Fruit fly (Drosophila melanogaster) whole organism, prepupa: ENCODE measurements around the gene Alh.

Source experiments
- CG16779 ChIP-seq: fragments of 200-800 bp; sonication (Bioruptor generic); optimal IDR thresholded peaks from 3 replicates; lab custom pipeline; 2017; ENCODE audit warnings: missing biosample characterization, mild to moderate bottlenecking, missing genetic modification characterization
- CG34406 ChIP-seq: fragments of 200-800 bp; sonication (Bioruptor generic); optimal IDR thresholded peaks from 3 replicates; lab custom pipeline; 2016; ENCODE audit warnings: missing biosample characterization, missing genetic modification characterization
- CG6854 ChIP-seq: fragments of 200-800 bp; sonication (Bioruptor generic); optimal IDR thresholded peaks from 2 replicates; lab custom pipeline; 2017; ENCODE audit warnings: missing biosample characterization, mild to moderate bottlenecking, missing genetic modification characterization
- Sox14 ChIP-seq: fragments of 200-800 bp; sonication (Bioruptor generic); optimal IDR thresholded peaks from 3 replicates; lab custom pipeline; 2016; ENCODE audit warnings: missing biosample characterization, missing genetic modification characterization
- fd59A ChIP-seq: fragments of 200-800 bp; sonication (Bioruptor generic); optimal IDR thresholded peaks from 2 replicates; lab custom pipeline; 2017; ENCODE audit warnings: missing biosample characterization, mild to moderate bottlenecking, missing genetic modification characterization, missing genetic modification reagents

DNA sequence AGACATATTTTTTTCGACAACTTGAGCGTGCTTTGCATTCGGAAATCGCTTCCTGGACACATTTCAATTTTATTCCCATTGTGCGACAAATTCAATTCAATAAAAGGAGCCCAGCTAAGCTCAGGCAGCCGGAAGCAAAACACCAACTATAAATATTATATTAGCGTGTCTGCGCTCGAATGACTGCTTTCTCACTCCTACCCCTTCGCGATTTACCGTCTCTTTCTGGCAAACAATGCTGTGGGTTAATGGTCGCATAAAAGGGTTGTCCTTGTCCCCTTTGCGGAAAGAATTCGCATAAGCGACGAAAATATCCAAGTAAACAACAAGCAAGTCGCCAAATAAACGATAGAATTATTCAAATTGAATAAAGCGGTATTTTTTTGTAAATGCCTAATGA lies 19.7 kb downstream of the Alh start:
- TF ChIP-seq CG34406 (GFP tag; lab: Kevin White, UChicago): no peak
- no peak for TF ChIP-seq CG16779
- no peak for TF ChIP-seq CG6854 (GFP tag; lab: Kevin White, UChicago)
- no peak for TF ChIP-seq Sox14 (GFP tag; lab: Kevin White, UChicago)
- TF ChIP-seq fd59A (GFP tag; lab: Kevin White, UChicago): no peak
